Worm (Caenorhabditis elegans) whole organism, L1 larva: ENCODE measurements around the gene vars-1.

Experiments used
- egl-27 ChIP-seq, 2 experiments: fragments of 150-350 bp in 1 of 2; sonication (generic microtip); optimal IDR thresholded peaks; 3 replicates each; lab custom pipeline; 2017 to 2018; ENCODE audit warnings: missing biosample characterization in 2 of 2, missing genetic modification characterization in 2 of 2, missing genetic modification reagents in 2 of 2
- fkh-10 ChIP-seq: sonication (generic microtip); optimal IDR thresholded peaks from 2 replicates; lab custom pipeline; 2017; ENCODE audit warnings: missing biosample characterization, missing genetic modification reagents, missing genetic modification characterization
- isw-1 ChIP-seq: fragments of 200-800 bp; sonication (Bioruptor generic); IDR thresholded peaks from 2 replicates; pipeline ENCODE4 v1.3.6; 2022; ENCODE audit warnings: missing genetic modification characterization, missing compliant biosample characterization
- mdl-1 ChIP-seq, 2 experiments: fragments of 150-350 bp; optimal IDR thresholded peaks; 2 replicates each; lab custom pipeline; 2014 to 2017; ENCODE audit warnings: missing biosample characterization in 2 of 2, missing genetic modification characterization in 2 of 2, inconsistent platforms in 1 of 2

- TF ChIP-seq fkh-10 (GFP tag; lab: Kevin White, UChicago), result no peak
- TF ChIP-seq mdl-1 (tag; optimal IDR thresholded peaks at IDR 0.05; lab: Kevin White, UChicago), result no peak
- TF ChIP-seq egl-27 (tag; optimal IDR thresholded peaks at IDR 0.05; lab: Kevin White, UChicago), result no peak
- no peak for TF ChIP-seq isw-1 (GFP tag; lab: Robert Waterston, UW)
These were observed 6.0 kb upstream of the vars-1 start for ce11 chrV:8025259-8025658.
